Worm (Caenorhabditis elegans) whole organism, L4/young adult: Measurements from ENCODE around the gene fars-2.
"Not testable (repeated sequence)": the region's sequence is repeated elsewhere in the genome, so short reads cannot be mapped to it uniquely, and the experiment has no call there.

Source experiments
- dao-5 ChIP-seq: sonication (generic microtip); optimal IDR thresholded peaks from 2 replicates; lab custom pipeline; 2016; ENCODE audit warnings: missing genotype, missing genetic modification characterization, moderate library complexity, missing compliant biosample characterization
- him-1 ChIP-seq: sonication (generic microtip); optimal IDR thresholded peaks from 2 replicates; lab custom pipeline; 2016; ENCODE audit warnings: missing genotype, missing genetic modification reagents, missing genetic modification characterization, missing compliant biosample characterization

DNA sequence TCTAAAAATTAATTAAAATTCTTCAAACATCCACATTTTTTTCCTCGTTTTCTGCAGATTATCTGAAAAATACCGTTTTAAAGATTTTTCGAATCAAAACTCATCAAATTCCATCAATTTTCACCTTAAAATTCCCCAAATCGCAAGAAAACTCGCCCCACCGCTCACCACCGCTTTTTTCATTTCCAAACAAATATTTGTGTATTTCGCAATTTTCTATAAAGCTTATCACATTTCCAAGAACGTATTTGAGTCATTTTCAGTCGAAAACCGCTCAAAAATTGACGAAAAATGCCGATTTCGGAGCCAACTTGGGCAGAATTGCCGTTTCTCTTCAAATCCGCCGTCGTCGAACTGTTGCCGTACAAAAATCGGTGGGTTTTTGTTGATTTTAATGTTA, 42.5 kb upstream of the fars-2 start, which contains the start of gene Y60A3A.8:
- not testable (repeated sequence) for TF ChIP-seq him-1 (tag; lab: Kevin White, UChicago); dao-5
